Worm (Caenorhabditis elegans) whole organism, L3 larva: Measurements from ENCODE around the gene mstr-2.

ENCODE experiments used
- R02D3.7 ChIP-seq: fragments of 150-350 bp; optimal IDR thresholded peaks from 2 replicates; lab custom pipeline; 2014; ENCODE audit warnings: missing biosample characterization, missing genetic modification characterization
- ZK546.5 ChIP-seq: sonication (generic microtip); optimal IDR thresholded peaks from 2 replicates; lab custom pipeline; 2017; ENCODE audit warnings: missing biosample characterization, missing genetic modification characterization
- aly-2 ChIP-seq: fragments of 150-350 bp; optimal IDR thresholded peaks from 2 replicates; lab custom pipeline; 2014; ENCODE audit warnings: missing biosample characterization, missing genetic modification characterization
- ama-1 ChIP-seq: fragments of 150-350 bp; optimal IDR thresholded peaks from 2 replicates; lab custom pipeline; 2018
- ceh-28 ChIP-seq: fragments of 150-350 bp; optimal IDR thresholded peaks from 2 replicates; lab custom pipeline; 2014; ENCODE audit warnings: missing biosample characterization, missing genetic modification reagents, missing genetic modification characterization
- ceh-9 ChIP-seq: sonication (generic microtip); optimal IDR thresholded peaks from 2 replicates; lab custom pipeline; 2018; ENCODE audit warnings: missing biosample characterization, missing genetic modification characterization
- egl-27 ChIP-seq: sonication (generic microtip); optimal IDR thresholded peaks from 4 replicates; lab custom pipeline; 2017; ENCODE audit warnings: missing biosample characterization, missing genetic modification reagents, missing genetic modification characterization
- elt-2 ChIP-seq: sonication (generic microtip); optimal IDR thresholded peaks from 2 replicates; lab custom pipeline; 2016; ENCODE audit warnings: missing genetic modification reagents, mild to moderate bottlenecking, missing genetic modification characterization, missing compliant biosample characterization
- elt-3 ChIP-seq, 3 experiments: fragments of 150-350 bp in 1 of 3; sonication (generic microtip) in 2 of 3; optimal IDR thresholded peaks; 2 replicates in 2 of 3; 4 replicates in 1 of 3; lab custom pipeline; 2014 to 2017; ENCODE audit warnings: missing biosample characterization in 3 of 3, missing genetic modification characterization in 3 of 3
- fos-1 ChIP-seq: fragments of 150-350 bp; optimal IDR thresholded peaks from 2 replicates; lab custom pipeline; 2014; ENCODE audit warnings: missing biosample characterization, missing genetic modification characterization
- jun-1 ChIP-seq: fragments of 150-350 bp; optimal IDR thresholded peaks from 2 replicates; lab custom pipeline; 2014; ENCODE audit warnings: missing biosample characterization, missing genetic modification reagents, missing genetic modification characterization
- lin-15B ChIP-seq: fragments of 150-350 bp; optimal IDR thresholded peaks from 2 replicates; lab custom pipeline; 2014; ENCODE audit warnings: missing biosample characterization, missing genetic modification characterization
- lin-39 ChIP-seq: fragments of 150-350 bp; optimal IDR thresholded peaks from 2 replicates; lab custom pipeline; 2018; ENCODE audit warnings: missing biosample characterization, missing genetic modification reagents, missing genetic modification characterization
- lsy-12 ChIP-seq: sonication (generic microtip); optimal IDR thresholded peaks from 2 replicates; lab custom pipeline; 2016; ENCODE audit warnings: mild to moderate bottlenecking, missing genetic modification characterization, missing compliant biosample characterization
- mdl-1 ChIP-seq: fragments of 150-350 bp; optimal IDR thresholded peaks from 2 replicates; lab custom pipeline; 2014; ENCODE audit warnings: missing biosample characterization, missing genetic modification characterization
- nfya-1 ChIP-seq: sonication (generic microtip); optimal IDR thresholded peaks from 2 replicates; lab custom pipeline; 2017; ENCODE audit warnings: missing genetic modification characterization, mild to moderate bottlenecking, missing compliant biosample characterization, antibody characterized with exemption, moderate library complexity; ENCODE audit not compliant: insufficient read depth
- nhr-11 ChIP-seq: fragments of 150-350 bp; optimal IDR thresholded peaks from 2 replicates; lab custom pipeline; 2014; ENCODE audit warnings: missing biosample characterization, missing genetic modification characterization
- nhr-12 ChIP-seq: fragments of 150-350 bp; optimal IDR thresholded peaks from 2 replicates; lab custom pipeline; 2014; ENCODE audit warnings: missing biosample characterization, missing genetic modification characterization
- nhr-23 ChIP-seq: fragments of 150-350 bp; optimal IDR thresholded peaks from 2 replicates; lab custom pipeline; 2014; ENCODE audit warnings: missing biosample characterization, missing genetic modification reagents, missing genetic modification characterization
- nhr-237 ChIP-seq: fragments of 150-350 bp; optimal IDR thresholded peaks from 2 replicates; lab custom pipeline; 2014; ENCODE audit warnings: missing biosample characterization, missing genetic modification characterization
- nhr-25 ChIP-seq: sonication (generic microtip); optimal IDR thresholded peaks from 2 replicates; lab custom pipeline; 2017; ENCODE audit warnings: missing biosample characterization, missing genetic modification characterization
- nhr-43 ChIP-seq: sonication (generic microtip); optimal IDR thresholded peaks from 2 replicates; lab custom pipeline; 2016; ENCODE audit warnings: mild to moderate bottlenecking, missing genetic modification characterization, missing compliant biosample characterization; ENCODE audit not compliant: poor library complexity, severe bottlenecking
- nhr-67 ChIP-seq: fragments of 150-350 bp; optimal IDR thresholded peaks from 2 replicates; lab custom pipeline; 2014; ENCODE audit warnings: missing biosample characterization, missing genetic modification characterization
- nhr-76 ChIP-seq: fragments of 150-350 bp; sonication (generic microtip); optimal IDR thresholded peaks from 5 replicates; lab custom pipeline; 2014; ENCODE audit warnings: missing biosample characterization, missing genetic modification characterization
- nhr-77 ChIP-seq: fragments of 150-350 bp; optimal IDR thresholded peaks from 2 replicates; lab custom pipeline; 2014; ENCODE audit warnings: missing biosample characterization, missing genetic modification characterization
- pha-4 ChIP-seq: fragments of 150-350 bp; optimal IDR thresholded peaks from 2 replicates; lab custom pipeline; 2014; ENCODE audit warnings: missing biosample characterization, missing genetic modification reagents, missing genetic modification characterization
- pqm-1 ChIP-seq: fragments of 150-350 bp; optimal IDR thresholded peaks from 2 replicates; lab custom pipeline; 2017; ENCODE audit warnings: missing biosample characterization, missing genetic modification characterization, inconsistent platforms
- sea-2 ChIP-seq: fragments of 150-350 bp; sonication (generic microtip); optimal IDR thresholded peaks from 4 replicates; lab custom pipeline; 2014; ENCODE audit warnings: missing biosample characterization, missing genetic modification reagents, missing genetic modification characterization
- tbx-2 ChIP-seq: sonication (generic microtip); optimal IDR thresholded peaks from 2 replicates; lab custom pipeline; 2016; ENCODE audit warnings: mild to moderate bottlenecking, missing genetic modification characterization, missing compliant biosample characterization
- unc-62 ChIP-seq: fragments of 150-350 bp; sonication (generic microtip); optimal IDR thresholded peaks from 4 replicates; lab custom pipeline; 2014; ENCODE audit warnings: missing biosample characterization, missing genetic modification reagents, missing genetic modification characterization
- zag-1 ChIP-seq: fragments of 150-350 bp; optimal IDR thresholded peaks from 2 replicates; lab custom pipeline; 2014; ENCODE audit warnings: missing biosample characterization, missing genetic modification characterization
- ztf-4 ChIP-seq: fragments of 150-350 bp; optimal IDR thresholded peaks from 2 replicates; lab custom pipeline; 2014; ENCODE audit warnings: missing biosample characterization, missing genetic modification characterization

mstr-2 gene

DNA sequence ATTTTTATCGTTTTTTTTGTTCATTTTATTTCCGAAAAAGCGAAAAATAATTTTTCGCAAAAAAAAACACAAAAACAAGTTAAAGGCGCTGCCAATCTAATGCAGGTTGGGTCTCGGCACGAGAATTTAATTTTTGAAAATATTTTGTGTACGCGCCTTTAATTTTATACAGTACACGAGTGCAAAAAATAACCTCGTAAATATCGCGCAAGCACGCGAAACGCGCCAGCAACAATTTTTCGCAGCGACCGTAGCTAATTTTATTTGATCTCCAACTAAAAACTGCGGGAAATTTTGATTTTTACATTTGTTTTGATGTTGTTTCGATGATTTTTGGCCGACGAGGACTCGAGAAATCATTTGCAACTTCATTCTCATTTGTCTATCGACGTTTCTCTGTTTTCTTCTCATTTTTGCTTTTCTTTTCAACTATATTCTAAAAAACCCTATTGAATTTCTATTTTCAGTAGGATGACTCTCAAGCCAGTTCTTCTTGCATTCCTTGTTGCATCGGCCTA is 20.0 kb downstream of the mstr-2 start, which contains the start of gene cpg-1:
cpg-1 (plus strand) TSS at position 468 of the 518 bp plus-strand sequence.
- TF ChIP-seq zag-1 (tag; lab: Kevin White, UChicago) (no peak), nhr-12 (tag; lab: Kevin White, UChicago) (no peak), elt-2 (tag; lab: Kevin White, UChicago) (no peak)

DNA sequence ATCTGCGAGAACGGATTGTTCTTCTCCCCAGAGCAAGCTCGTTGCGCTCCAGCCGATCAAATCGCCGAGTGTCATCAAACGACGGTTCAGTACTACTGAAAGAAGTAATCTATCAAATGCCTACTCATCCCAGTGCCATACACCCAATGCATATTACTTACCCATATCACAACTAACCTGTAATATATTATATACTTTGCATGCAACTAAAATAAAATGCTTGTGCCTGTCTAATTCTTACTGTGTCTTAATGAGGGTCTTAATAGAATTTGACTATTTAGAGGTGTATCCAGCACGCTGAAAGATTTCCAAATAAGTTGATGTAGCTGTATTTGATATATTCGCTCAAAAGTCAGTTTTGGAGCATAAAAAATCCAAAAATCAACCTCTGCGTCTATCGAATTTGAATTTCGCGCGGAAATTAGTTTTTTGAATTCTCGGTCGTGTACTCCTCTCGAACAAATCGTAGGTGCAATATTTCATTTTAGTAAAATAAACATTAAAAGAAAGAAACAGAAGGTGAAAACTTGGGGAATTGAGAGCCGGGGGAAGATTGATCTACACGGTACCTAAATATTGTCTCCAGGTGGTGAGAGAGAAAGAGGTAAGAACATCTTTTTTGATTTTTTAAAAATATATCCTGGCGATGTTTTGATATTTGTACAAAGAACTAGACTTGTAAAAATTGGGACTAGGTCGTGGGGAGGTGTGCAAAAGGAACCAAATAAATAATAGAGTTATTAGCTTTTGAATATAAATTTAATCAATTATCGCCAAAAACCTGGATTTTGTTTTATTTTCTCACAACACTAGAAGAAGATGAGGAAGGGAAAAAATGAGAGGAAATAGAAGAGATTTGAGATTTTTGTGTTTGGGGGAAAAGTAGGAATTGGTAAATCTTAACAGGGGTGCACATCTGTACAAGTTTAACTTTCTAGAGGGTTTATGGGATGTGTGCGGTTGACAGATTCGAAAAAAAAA is 22.5 kb downstream of the mstr-2 start:
- TF ChIP-seq elt-2 (tag; lab: Kevin White, UChicago): peak; percentile 18
- TF ChIP-seq tbx-2 (tag; lab: Kevin White, UChicago): no peak
- TF ChIP-seq nhr-43 (tag; lab: Kevin White, UChicago): peak; percentile 62
- peak; percentile 19 for TF ChIP-seq aly-2 (tag; lab: Kevin White, UChicago)
- TF ChIP-seq nhr-77 (tag; lab: Kevin White, UChicago): no peak
- no peak for TF ChIP-seq ZK546.5
- peak; percentile 5 for TF ChIP-seq nhr-25
- peak; percentile 37 for TF ChIP-seq ama-1 (lab: Kevin White, UChicago)
- TF ChIP-seq jun-1 (tag; lab: Kevin White, UChicago): peak; percentile 53
- TF ChIP-seq nfya-1 (tag; lab: Kevin White, UChicago): peak; percentile 19
- TF ChIP-seq lsy-12 (tag; lab: Kevin White, UChicago): peak; percentile 39
- peak; percentile 11 for TF ChIP-seq ceh-28 (tag; lab: Kevin White, UChicago)
- peak; percentile 14 for TF ChIP-seq nhr-23 (tag; lab: Kevin White, UChicago)
- peak; percentile 64 for TF ChIP-seq ztf-4 (tag; lab: Kevin White, UChicago)

- TF ChIP-seq mdl-1 (tag; lab: Kevin White, UChicago) (no peak), pqm-1 (tag; lab: Kevin White, UChicago) (peak; percentile 76), elt-2 (tag; lab: Kevin White, UChicago) (peak; percentile 82), nhr-11 (tag; lab: Kevin White, UChicago) (no peak), nhr-43 (tag; lab: Kevin White, UChicago) (peak; percentile 26)
These were observed 24.3 kb downstream of the mstr-2 start for ce11 chrIII:4493008-4493777.

DNA sequence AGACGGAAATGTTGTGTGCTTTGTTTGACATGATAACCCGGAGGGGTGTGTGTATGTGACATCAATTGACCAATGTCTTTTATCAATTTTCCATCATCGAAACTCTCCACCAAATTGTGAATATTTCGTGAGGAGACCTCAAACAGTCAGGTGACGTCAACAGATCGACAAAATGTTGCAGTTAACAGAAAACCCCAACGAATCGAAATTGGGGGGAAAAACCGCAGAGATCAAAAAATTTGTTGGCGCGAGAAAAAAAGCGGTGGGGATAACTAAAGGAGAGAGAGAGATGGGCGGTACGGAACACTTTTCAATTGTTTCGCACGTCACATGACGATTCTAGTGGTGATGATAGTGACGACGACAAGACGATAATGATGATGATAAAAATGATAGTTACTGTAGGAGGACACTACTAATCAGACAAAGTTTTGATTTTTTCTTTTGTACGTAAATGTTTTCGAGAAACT is 25.7 kb downstream of the mstr-2 start:
- TF ChIP-seq elt-2 (tag; lab: Kevin White, UChicago) (peak; percentile 78), nhr-76 (no peak), mdl-1 (tag; lab: Kevin White, UChicago) (peak; percentile 16), ceh-28 (tag; lab: Kevin White, UChicago) (peak; percentile 58), lin-39 (tag; lab: Kevin White, UChicago) (no peak), nhr-25 (peak; percentile 74), R02D3.7 (tag; lab: Kevin White, UChicago) (no peak), fos-1 (tag; lab: Kevin White, UChicago) (no peak), sea-2 (GFP tag; lab: Kevin White, UChicago) (no peak), lin-15B (tag; lab: Kevin White, UChicago) (peak; percentile 9), nhr-43 (tag; lab: Kevin White, UChicago) (peak; percentile 79), nhr-237 (tag; lab: Kevin White, UChicago) (no peak), unc-62 (GFP tag; lab: Kevin White, UChicago) (no peak), pha-4 (peak; percentile 50), ceh-9 (tag; lab: Kevin White, UChicago) (no peak), egl-27 (no peak), nhr-23 (tag; lab: Kevin White, UChicago) (peak; percentile 83), jun-1 (tag; lab: Kevin White, UChicago) (peak; percentile 83), nfya-1 (tag; lab: Kevin White, UChicago) (peak; percentile 37), nhr-11 (tag; lab: Kevin White, UChicago) (no peak), ama-1 (lab: Kevin White, UChicago) (no peak), lsy-12 (tag; lab: Kevin White, UChicago) (peak; percentile 54), elt-3 (tag; optimal IDR thresholded peaks at IDR 0.05; lab: Kevin White, UChicago) (peak; percentile 42 to 91 (median 89)), tbx-2 (tag; lab: Kevin White, UChicago) (no peak), pqm-1 (tag; lab: Kevin White, UChicago) (peak; percentile 69), nhr-67 (tag; lab: Kevin White, UChicago) (no peak)
